Worm (Caenorhabditis elegans) whole organism, L2 larva: ENCODE data around the gene C35C5.8.

Experiments used
- F13H6.1 ChIP-seq: sonication (generic microtip); optimal IDR thresholded peaks from 2 replicates; lab custom pipeline; 2016; ENCODE audit warnings: missing genetic modification characterization, missing compliant biosample characterization
- R02D3.7 ChIP-seq: fragments of 150-350 bp; optimal IDR thresholded peaks from 2 replicates; lab custom pipeline; 2014; ENCODE audit warnings: missing biosample characterization, missing genetic modification characterization
- Y55F3AM.14 ChIP-seq: fragments of 200-800 bp; sonication (Bioruptor generic); optimal IDR thresholded peaks from 2 replicates; lab custom pipeline; 2018; ENCODE audit warnings: mild to moderate bottlenecking, missing genetic modification characterization, missing compliant biosample characterization
- ZK546.5 ChIP-seq: sonication (generic microtip); optimal IDR thresholded peaks from 2 replicates; lab custom pipeline; 2017; ENCODE audit warnings: missing biosample characterization, missing genetic modification characterization
- alr-1 ChIP-seq: fragments of 150-350 bp; optimal IDR thresholded peaks from 2 replicates; lab custom pipeline; 2014; ENCODE audit warnings: missing biosample characterization, missing genetic modification characterization
- aly-2 ChIP-seq: fragments of 150-350 bp; optimal IDR thresholded peaks from 2 replicates; lab custom pipeline; 2014; ENCODE audit warnings: missing biosample characterization, missing genetic modification characterization
- ama-1 ChIP-seq: fragments of 150-350 bp; optimal IDR thresholded peaks from 2 replicates; lab custom pipeline; 2018; ENCODE audit warnings: inconsistent platforms
- blmp-1 ChIP-seq: sonication (generic microtip); optimal IDR thresholded peaks from 2 replicates; lab custom pipeline; 2017; ENCODE audit warnings: missing genetic modification characterization, mild to moderate bottlenecking, missing compliant biosample characterization, antibody characterized with exemption, moderate library complexity; ENCODE audit not compliant: insufficient read depth
- ceh-16 ChIP-seq: fragments of 150-350 bp; optimal IDR thresholded peaks from 2 replicates; lab custom pipeline; 2014; ENCODE audit warnings: missing biosample characterization, missing genetic modification characterization
- ceh-82 ChIP-seq: fragments of 150-350 bp; optimal IDR thresholded peaks from 2 replicates; lab custom pipeline; 2014; ENCODE audit warnings: missing biosample characterization, missing genetic modification characterization
- crh-2 ChIP-seq: sonication (generic microtip); optimal IDR thresholded peaks from 2 replicates; lab custom pipeline; 2017; ENCODE audit warnings: missing biosample characterization, missing genetic modification characterization
- dmd-4 ChIP-seq: sonication (generic microtip); optimal IDR thresholded peaks from 2 replicates; lab custom pipeline; 2017; ENCODE audit warnings: missing biosample characterization, missing genetic modification characterization
- egl-27 ChIP-seq: sonication (generic microtip); optimal IDR thresholded peaks from 3 replicates; lab custom pipeline; 2017; ENCODE audit warnings: missing biosample characterization, missing genetic modification reagents, missing genetic modification characterization
- elt-1 ChIP-seq: fragments of 150-350 bp; optimal IDR thresholded peaks from 2 replicates; lab custom pipeline; 2014; ENCODE audit warnings: missing biosample characterization, missing genetic modification characterization
- fos-1 ChIP-seq: fragments of 150-350 bp; optimal IDR thresholded peaks from 2 replicates; lab custom pipeline; 2014; ENCODE audit warnings: missing biosample characterization, missing genetic modification characterization
- gmeb-1 ChIP-seq: fragments of 150-350 bp; optimal IDR thresholded peaks from 2 replicates; lab custom pipeline; 2014; ENCODE audit warnings: missing biosample characterization, missing genetic modification characterization
- lin-11 ChIP-seq: fragments of 150-350 bp; sonication (generic microtip); optimal IDR thresholded peaks from 2 replicates; lab custom pipeline; 2014; ENCODE audit warnings: missing biosample characterization, missing genetic modification characterization, inconsistent platforms, mixed read lengths
- lin-13 ChIP-seq: fragments of 150-350 bp; optimal IDR thresholded peaks from 2 replicates; lab custom pipeline; 2014; ENCODE audit warnings: missing biosample characterization, missing genetic modification reagents, missing genetic modification characterization
- lsy-2 ChIP-seq, 2 experiments: fragments of 150-350 bp in 1 of 2; sonication (generic microtip) in 1 of 2; optimal IDR thresholded peaks; 2 replicates each; lab custom pipeline; 2014 to 2017; ENCODE audit warnings: missing biosample characterization in 2 of 2, missing genetic modification characterization in 2 of 2
- mab-5 ChIP-seq: fragments of 150-350 bp; optimal IDR thresholded peaks from 2 replicates; lab custom pipeline; 2014; ENCODE audit warnings: missing biosample characterization, missing genetic modification characterization
- mbf-1 ChIP-seq: sonication (generic microtip); optimal IDR thresholded peaks from 2 replicates; lab custom pipeline; 2017; ENCODE audit warnings: missing biosample characterization, missing genetic modification characterization
- mdl-1 ChIP-seq, 2 experiments: fragments of 150-350 bp in 1 of 2; sonication (generic microtip) in 1 of 2; optimal IDR thresholded peaks; 2 replicates each; lab custom pipeline; 2017; ENCODE audit warnings: missing biosample characterization in 2 of 2, missing genetic modification characterization in 2 of 2
- nhr-11 ChIP-seq: fragments of 150-350 bp; optimal IDR thresholded peaks from 2 replicates; lab custom pipeline; 2014; ENCODE audit warnings: missing biosample characterization, missing genetic modification characterization
- nhr-129 ChIP-seq: fragments of 150-350 bp; optimal IDR thresholded peaks from 2 replicates; lab custom pipeline; 2014; ENCODE audit warnings: missing biosample characterization, missing genetic modification characterization
- nhr-21 ChIP-seq: fragments of 150-350 bp; optimal IDR thresholded peaks from 2 replicates; lab custom pipeline; 2014; ENCODE audit warnings: missing biosample characterization, missing genetic modification characterization
- nhr-237 ChIP-seq: fragments of 150-350 bp; optimal IDR thresholded peaks from 2 replicates; lab custom pipeline; 2014; ENCODE audit warnings: missing biosample characterization, missing genetic modification characterization
- nhr-25 ChIP-seq: fragments of 150-350 bp; sonication (generic microtip); optimal IDR thresholded peaks from 3 replicates; lab custom pipeline; 2014; ENCODE audit warnings: missing biosample characterization, missing genetic modification characterization
- nhr-77 ChIP-seq: fragments of 150-350 bp; optimal IDR thresholded peaks from 2 replicates; lab custom pipeline; 2014; ENCODE audit warnings: missing biosample characterization, missing genetic modification characterization
- peb-1 ChIP-seq: fragments of 150-350 bp; optimal IDR thresholded peaks from 2 replicates; lab custom pipeline; 2014; ENCODE audit warnings: missing biosample characterization, missing genetic modification characterization
- sem-4 ChIP-seq: fragments of 150-350 bp; optimal IDR thresholded peaks from 2 replicates; lab custom pipeline; 2014; ENCODE audit warnings: missing biosample characterization, missing genetic modification reagents, missing genetic modification characterization
- skn-1 ChIP-seq: sonication (generic microtip); optimal IDR thresholded peaks from 2 replicates; lab custom pipeline; 2017; ENCODE audit warnings: missing biosample characterization, missing genetic modification characterization
- sma-3 ChIP-seq: sonication (generic microtip); optimal IDR thresholded peaks from 2 replicates; lab custom pipeline; 2016; ENCODE audit warnings: missing genetic modification reagents, missing genetic modification characterization, missing compliant biosample characterization
- sma-9 ChIP-seq, 2 experiments: fragments of 150-350 bp in 1 of 2; sonication (generic microtip) in 1 of 2; optimal IDR thresholded peaks; 2 replicates each; lab custom pipeline; 2014 to 2016; ENCODE audit warnings: missing genetic modification characterization in 2 of 2, mild to moderate bottlenecking in 1 of 2, missing biosample characterization in 1 of 2, missing compliant biosample characterization in 1 of 2, missing genetic modification reagents in 1 of 2, moderate library complexity in 1 of 2
- unc-39 ChIP-seq: fragments of 150-350 bp; optimal IDR thresholded peaks from 2 replicates; lab custom pipeline; 2014; ENCODE audit warnings: missing biosample characterization, missing genetic modification characterization
- unc-55 ChIP-seq: fragments of 150-350 bp; sonication (generic microtip); optimal IDR thresholded peaks from 3 replicates; lab custom pipeline; 2014; ENCODE audit warnings: missing biosample characterization, missing genetic modification reagents, missing genetic modification characterization
- unc-62 ChIP-seq: fragments of 150-350 bp; optimal IDR thresholded peaks from 2 replicates; lab custom pipeline; 2014; ENCODE audit warnings: missing biosample characterization, missing genetic modification reagents, missing genetic modification characterization
- zag-1 ChIP-seq: fragments of 150-350 bp; optimal IDR thresholded peaks from 2 replicates; lab custom pipeline; 2014; ENCODE audit warnings: missing biosample characterization, missing genetic modification characterization
- ztf-1 ChIP-seq: fragments of 200-800 bp; sonication (Bioruptor generic); conservative IDR thresholded peaks from 2 replicates; pipeline ENCODE4 v1.3.6; 2022; ENCODE audit warnings: missing genetic modification characterization, missing compliant biosample characterization
- ztf-11 ChIP-seq: sonication (generic microtip); optimal IDR thresholded peaks from 2 replicates; lab custom pipeline; 2017; ENCODE audit warnings: missing biosample characterization, missing genetic modification characterization

C35C5.8 gene

ce11 chrX:11523704-11524103 lies 9.7 kb upstream of the C35C5.8 start:
- no peak for TF ChIP-seq ceh-82 (tag; lab: Kevin White, UChicago)
- TF ChIP-seq lin-11, result no peak

- TF ChIP-seq dmd-4 (tag; lab: Kevin White, UChicago), result no peak
- no peak for TF ChIP-seq lin-11
- TF ChIP-seq aly-2 (tag; lab: Kevin White, UChicago), result no peak
- TF ChIP-seq nhr-11, result no peak
- TF ChIP-seq skn-1, result no peak
- no peak for TF ChIP-seq unc-62 (GFP tag; lab: Kevin White, UChicago)
- TF ChIP-seq ceh-82 (tag; lab: Kevin White, UChicago), result no peak
- TF ChIP-seq fos-1 (tag; lab: Kevin White, UChicago), result no peak
- no peak for TF ChIP-seq sem-4 (tag; lab: Kevin White, UChicago)
- no peak for TF ChIP-seq nhr-129
- no peak for TF ChIP-seq Y55F3AM.14 (GFP tag; lab: Kevin White, UChicago)
- TF ChIP-seq ztf-11 (tag; lab: Kevin White, UChicago), result no peak
- TF ChIP-seq zag-1 (tag; lab: Kevin White, UChicago), result no peak
- TF ChIP-seq nhr-237 (tag; lab: Kevin White, UChicago), result no peak
- no peak for TF ChIP-seq sma-3
- TF ChIP-seq unc-39 (tag; lab: Kevin White, UChicago), result no peak
- no peak for TF ChIP-seq ama-1 (lab: Kevin White, UChicago)
- TF ChIP-seq unc-55 (GFP tag; lab: Kevin White, UChicago), result no peak
- TF ChIP-seq R02D3.7 (tag; lab: Kevin White, UChicago), result no peak
- TF ChIP-seq blmp-1 (tag; lab: Kevin White, UChicago), result peak; percentile 15
- TF ChIP-seq F13H6.1 (tag; lab: Kevin White, UChicago), result no peak
- no peak for TF ChIP-seq egl-27 (tag; lab: Kevin White, UChicago)
- TF ChIP-seq nhr-25 (tag; lab: Kevin White, UChicago), result peak; percentile 50
- no peak for TF ChIP-seq lin-13 (GFP tag; lab: Kevin White, UChicago)
- TF ChIP-seq nhr-77 (tag; lab: Kevin White, UChicago), result no peak
- TF ChIP-seq nhr-21 (tag; lab: Kevin White, UChicago), result peak; percentile 50
- no peak for TF ChIP-seq peb-1 (tag; lab: Kevin White, UChicago)
- no peak for TF ChIP-seq lsy-2 (tag; optimal IDR thresholded peaks at IDR 0.05; lab: Kevin White, UChicago)
- TF ChIP-seq ceh-16, result no peak
- TF ChIP-seq ZK546.5 (tag; lab: Kevin White, UChicago), result no peak
- TF ChIP-seq sma-9 (GFP tag; optimal IDR thresholded peaks at IDR 0.05; lab: Kevin White, UChicago), result peak; percentile 58
- TF ChIP-seq sma-9 (tag; optimal IDR thresholded peaks at IDR 0.05; lab: Kevin White, UChicago), result no peak
- no peak for TF ChIP-seq elt-1 (tag; lab: Kevin White, UChicago)
Observed at ce11 chrX:11534443-11534842, 1.1 kb downstream of the C35C5.8 start.

ce11 chrX:11536408-11536807 lies 3.0 kb downstream of the C35C5.8 start, which contains the start of gene C35C5.9:
C35C5.9 (plus strand) TSS chrX:11536568.
- TF ChIP-seq gmeb-1 (tag; lab: Kevin White, UChicago) (no peak), mdl-1 (tag; optimal IDR thresholded peaks at IDR 0.05; lab: Kevin White, UChicago) (no peak), alr-1 (tag; lab: Kevin White, UChicago) (no peak), nhr-11 (no peak), ztf-1 (GFP tag; lab: Robert Waterston, UW) (no peak), nhr-21 (tag; lab: Kevin White, UChicago) (peak; percentile 2), crh-2 (tag; lab: Kevin White, UChicago) (no peak), blmp-1 (tag; lab: Kevin White, UChicago) (no peak), Y55F3AM.14 (GFP tag; lab: Kevin White, UChicago) (no peak), nhr-129 (peak; percentile 1), lin-13 (GFP tag; lab: Kevin White, UChicago) (no peak), nhr-25 (tag; lab: Kevin White, UChicago) (peak; percentile 34), ceh-82 (tag; lab: Kevin White, UChicago) (no peak), mbf-1 (no peak), mab-5 (tag; lab: Kevin White, UChicago) (no peak), sma-3 (peak; percentile 43)
- TF ChIP-seq, all 48 proteins: peak for 4
